Fruit fly (Drosophila melanogaster) whole organism, embryonic: ENCODE data around the gene CG31710.
A peak's percentile ranks its signal among the peaks of the same experiment; 100 is the strongest.

Experiments
- CG10462 ChIP-seq: fragments of 200-800 bp; sonication (Bioruptor generic); optimal IDR thresholded peaks from 2 replicates; lab custom pipeline; 2016; ENCODE audit warnings: missing biosample characterization, missing genetic modification characterization
- CG11560 ChIP-seq: fragments of 200-800 bp; sonication (Bioruptor generic); IDR thresholded peaks from 3 replicates; pipeline ENCODE4 v1.3.6; 2022; ENCODE audit warnings: missing biosample characterization, missing genetic modification characterization
- CG12942 ChIP-seq: fragments of 200-800 bp; sonication (Bioruptor generic); optimal IDR thresholded peaks from 3 replicates; lab custom pipeline; 2016; ENCODE audit warnings: missing biosample characterization, missing genetic modification characterization
- CG14710 ChIP-seq: fragments of 200-800 bp; sonication (Bioruptor generic); optimal IDR thresholded peaks from 3 replicates; lab custom pipeline; 2019; ENCODE audit warnings: missing biosample characterization, mild to moderate bottlenecking, missing genetic modification characterization, moderate library complexity
- CG14860 ChIP-seq: fragments of 200-800 bp; sonication (Bioruptor generic); IDR thresholded peaks from 3 replicates; pipeline ENCODE4 v1.3.6; 2022; ENCODE audit warnings: missing biosample characterization, missing genetic modification characterization; ENCODE audit not compliant: partially characterized antibody
- CG15073 ChIP-seq: fragments of 200-800 bp; sonication (Bioruptor generic); optimal IDR thresholded peaks from 2 replicates; lab custom pipeline; 2016; ENCODE audit warnings: missing biosample characterization, missing genetic modification characterization
- CG17328 ChIP-seq: fragments of 200-800 bp; sonication (Bioruptor generic); IDR thresholded peaks from 2 replicates; pipeline ENCODE4 v1.3.6; 2022; ENCODE audit warnings: missing biosample characterization, missing genetic modification characterization
- CG17802 ChIP-seq: fragments of 200-800 bp; sonication (Bioruptor generic); optimal IDR thresholded peaks from 2 replicates; lab custom pipeline; 2018; ENCODE audit warnings: missing biosample characterization, mild to moderate bottlenecking, missing genetic modification characterization, moderate library complexity
- CG1792 ChIP-seq: fragments of 200-800 bp; sonication (Bioruptor generic); optimal IDR thresholded peaks from 2 replicates; lab custom pipeline; 2016; ENCODE audit warnings: missing biosample characterization, missing genetic modification characterization
- CG18011 ChIP-seq: fragments of 200-800 bp; sonication (Bioruptor generic); optimal IDR thresholded peaks from 2 replicates; lab custom pipeline; 2017; ENCODE audit warnings: missing biosample characterization, missing genetic modification characterization, mild to moderate bottlenecking, moderate library complexity, missing genotype
- CG2199 ChIP-seq: fragments of 200-800 bp; sonication (Bioruptor generic); IDR thresholded peaks from 3 replicates; pipeline ENCODE4 v1.3.6; 2022; ENCODE audit warnings: missing biosample characterization, missing genetic modification characterization
- CG31365 ChIP-seq: fragments of 200-800 bp; sonication (Bioruptor generic); optimal IDR thresholded peaks from 2 replicates; lab custom pipeline; 2018; ENCODE audit warnings: missing biosample characterization, mild to moderate bottlenecking, missing genetic modification characterization
- CG31388 ChIP-seq: fragments of 200-800 bp; sonication (Bioruptor generic); optimal IDR thresholded peaks from 2 replicates; lab custom pipeline; 2016; ENCODE audit warnings: missing biosample characterization, missing genetic modification characterization
- CG32532 ChIP-seq: fragments of 200-800 bp; sonication (Bioruptor generic); IDR thresholded peaks from 2 replicates; pipeline ENCODE4 v1.3.6; 2022; ENCODE audit warnings: missing biosample characterization, missing genetic modification characterization
- CG3281 ChIP-seq: fragments of 200-800 bp; sonication (Bioruptor generic); optimal IDR thresholded peaks from 3 replicates; lab custom pipeline; 2017; ENCODE audit warnings: missing biosample characterization, mild to moderate bottlenecking, missing genetic modification characterization
- CG34376 ChIP-seq: fragments of 200-800 bp; sonication (Bioruptor generic); optimal IDR thresholded peaks from 2 replicates; lab custom pipeline; 2018; ENCODE audit warnings: missing biosample characterization, mild to moderate bottlenecking, missing genetic modification characterization
- CG4360 ChIP-seq: fragments of 200-800 bp; sonication (Bioruptor generic); IDR thresholded peaks from 2 replicates; pipeline ENCODE4 v1.3.6; 2022; ENCODE audit warnings: missing biosample characterization, missing genetic modification characterization
- CG4404 ChIP-seq: fragments of 200-800 bp; sonication (Bioruptor generic); IDR thresholded peaks from 2 replicates; pipeline ENCODE4 v1.3.6; 2022; ENCODE audit warnings: missing biosample characterization, missing genetic modification characterization
- CG5245 ChIP-seq: fragments of 200-800 bp; sonication (Bioruptor generic); optimal IDR thresholded peaks from 3 replicates; lab custom pipeline; 2016; ENCODE audit warnings: missing biosample characterization, missing genetic modification characterization
- CG5953 ChIP-seq: fragments of 200-800 bp; sonication (Bioruptor generic); IDR thresholded peaks from 2 replicates; pipeline ENCODE4 v1.3.6; 2022; ENCODE audit warnings: missing biosample characterization, missing genetic modification characterization
- CG7372 ChIP-seq: fragments of 200-800 bp; sonication (Bioruptor generic); IDR thresholded peaks from 2 replicates; pipeline ENCODE4 v1.3.6; 2022; ENCODE audit warnings: missing biosample characterization, missing genetic modification characterization
- CG7963 ChIP-seq: fragments of 200-800 bp; sonication (Bioruptor generic); IDR thresholded peaks from 3 replicates; pipeline ENCODE4 v1.3.6; 2022; ENCODE audit warnings: missing biosample characterization, missing genetic modification characterization; ENCODE audit not compliant: partially characterized antibody
- CG8089 ChIP-seq: fragments of 200-800 bp; sonication (Bioruptor generic); optimal IDR thresholded peaks from 3 replicates; lab custom pipeline; 2016; ENCODE audit warnings: missing biosample characterization, missing genetic modification characterization
- CG8388 ChIP-seq: fragments of 200-800 bp; sonication (Bioruptor generic); optimal IDR thresholded peaks from 2 replicates; lab custom pipeline; 2019; ENCODE audit warnings: missing biosample characterization, mild to moderate bottlenecking, missing genetic modification characterization, moderate library complexity
- Dad ChIP-seq: fragments of 200-800 bp; sonication (Bioruptor generic); optimal IDR thresholded peaks from 3 replicates; lab custom pipeline; 2016; ENCODE audit warnings: missing biosample characterization, missing genetic modification characterization
- Dp ChIP-seq: fragments of 200-800 bp; sonication (Bioruptor generic); optimal IDR thresholded peaks from 2 replicates; lab custom pipeline; 2018; ENCODE audit warnings: missing biosample characterization, mild to moderate bottlenecking, missing genetic modification characterization, moderate library complexity
- E2f1 ChIP-seq: fragments of 200-800 bp; sonication (Bioruptor generic); IDR thresholded peaks from 2 replicates; pipeline ENCODE4 v1.3.6; 2022; ENCODE audit warnings: missing biosample characterization, missing genetic modification characterization
- Eip74EF ChIP-seq, 2 experiments: fragments of 200-800 bp in 1 of 2; fragments of >200 bp in 1 of 2; sonication (Bioruptor generic) in 1 of 2; optimal IDR thresholded peaks; 2 replicates each; lab custom pipeline; 2017 to 2019; ENCODE audit warnings: missing biosample characterization in 2 of 2, missing genetic modification characterization in 2 of 2, mild to moderate bottlenecking in 1 of 2, moderate library complexity in 1 of 2
- Ets97D ChIP-seq: fragments of 200-800 bp; sonication (Bioruptor generic); optimal IDR thresholded peaks from 3 replicates; lab custom pipeline; 2016; ENCODE audit warnings: missing biosample characterization, missing genetic modification characterization
- Fer1 ChIP-seq: fragments of 200-800 bp; sonication (Bioruptor generic); optimal IDR thresholded peaks from 2 replicates; lab custom pipeline; 2017; ENCODE audit warnings: missing biosample characterization, mild to moderate bottlenecking, missing genetic modification characterization
- H15 ChIP-seq: fragments of 200-800 bp; sonication (Bioruptor generic); IDR thresholded peaks from 3 replicates; pipeline ENCODE4 v1.3.6; 2022; ENCODE audit warnings: missing biosample characterization, missing genetic modification characterization
- HLH3B ChIP-seq: fragments of 200-800 bp; sonication (Bioruptor generic); IDR thresholded peaks from 2 replicates; pipeline ENCODE4 v1.3.6; 2022; ENCODE audit warnings: missing biosample characterization, missing genetic modification characterization
- NC2β ChIP-seq: fragments of 200-800 bp; sonication (Bioruptor generic); optimal IDR thresholded peaks from 2 replicates; lab custom pipeline; 2016; ENCODE audit warnings: missing biosample characterization, missing genetic modification characterization
- Oli ChIP-seq: fragments of 200-800 bp; sonication (Bioruptor generic); optimal IDR thresholded peaks from 2 replicates; lab custom pipeline; 2018; ENCODE audit warnings: missing biosample characterization, mild to moderate bottlenecking, missing genetic modification characterization, moderate library complexity
- Sox102F ChIP-seq: fragments of 200-800 bp; sonication (Bioruptor generic); optimal IDR thresholded peaks from 2 replicates; lab custom pipeline; 2018; ENCODE audit warnings: missing biosample characterization, mild to moderate bottlenecking, missing genetic modification characterization, moderate library complexity
- Xrp1 ChIP-seq: fragments of 200-800 bp; sonication (Bioruptor generic); IDR thresholded peaks from 2 replicates; pipeline ENCODE4 v1.3.6; 2022; ENCODE audit warnings: missing biosample characterization, missing genetic modification characterization
- al ChIP-seq: fragments of 200-800 bp; sonication (Bioruptor generic); IDR thresholded peaks from 2 replicates; pipeline ENCODE4 v1.3.6; 2022; ENCODE audit warnings: missing biosample characterization, missing genetic modification characterization
- ap ChIP-seq: fragments of 200-800 bp; sonication (Bioruptor generic); IDR thresholded peaks from 2 replicates; pipeline ENCODE4 v1.3.6; 2022; ENCODE audit warnings: missing biosample characterization, missing genetic modification characterization
- fu2 ChIP-seq: fragments of 200-800 bp; sonication (Bioruptor generic); optimal IDR thresholded peaks from 2 replicates; lab custom pipeline; 2016; ENCODE audit warnings: missing biosample characterization, missing genetic modification characterization
- gfzf ChIP-seq: fragments of 200-800 bp; sonication (Bioruptor generic); optimal IDR thresholded peaks from 2 replicates; lab custom pipeline; 2016; ENCODE audit warnings: missing biosample characterization, mild to moderate bottlenecking, missing genetic modification characterization, moderate library complexity
- gt ChIP-seq: fragments of 200-800 bp; sonication (Bioruptor generic); IDR thresholded peaks from 2 replicates; pipeline ENCODE4 v1.3.6; 2022; ENCODE audit warnings: missing biosample characterization, missing genetic modification characterization
- ken ChIP-seq: fragments of 200-800 bp; sonication (Bioruptor generic); IDR thresholded peaks from 3 replicates; pipeline ENCODE4 v1.3.6; 2022; ENCODE audit warnings: missing biosample characterization, missing genetic modification characterization
- nerfin-1 ChIP-seq: fragments of 200-800 bp; sonication (Bioruptor generic); optimal IDR thresholded peaks from 3 replicates; lab custom pipeline; 2019; ENCODE audit warnings: missing biosample characterization, mild to moderate bottlenecking, missing genetic modification characterization, moderate library complexity
- pnt ChIP-seq: fragments of 200-800 bp; sonication (Bioruptor generic); optimal IDR thresholded peaks from 3 replicates; lab custom pipeline; 2016; ENCODE audit warnings: missing biosample characterization, missing genetic modification characterization
- pros ChIP-seq: fragments of 200-800 bp; sonication (Bioruptor generic); optimal IDR thresholded peaks from 3 replicates; lab custom pipeline; 2019; ENCODE audit warnings: missing biosample characterization, mild to moderate bottlenecking, missing genetic modification characterization, moderate library complexity
- run ChIP-seq: fragments of 200-800 bp; sonication (Bioruptor generic); optimal IDR thresholded peaks from 3 replicates; lab custom pipeline; 2018; ENCODE audit warnings: missing biosample characterization, mild to moderate bottlenecking, missing genetic modification characterization
- seq ChIP-seq: fragments of 200-800 bp; sonication (Bioruptor generic); IDR thresholded peaks from 2 replicates; pipeline ENCODE4 v1.3.6; 2022; ENCODE audit warnings: missing biosample characterization, missing genetic modification characterization
- slbo ChIP-seq: fragments of 200-800 bp; sonication (Bioruptor generic); IDR thresholded peaks from 2 replicates; pipeline ENCODE4 v1.3.6; 2022; ENCODE audit warnings: missing biosample characterization, missing genetic modification characterization
- sqz ChIP-seq: fragments of 200-800 bp; sonication (Bioruptor generic); optimal IDR thresholded peaks from 3 replicates; lab custom pipeline; 2018; ENCODE audit warnings: missing biosample characterization, mild to moderate bottlenecking, missing genetic modification characterization
- yki ChIP-seq: fragments of >200 bp; optimal IDR thresholded peaks from 3 replicates; lab custom pipeline; 2018
- zf30C ChIP-seq: fragments of 200-800 bp; sonication (Bioruptor generic); optimal IDR thresholded peaks from 3 replicates; lab custom pipeline; 2018; ENCODE audit warnings: missing biosample characterization, mild to moderate bottlenecking, missing genetic modification characterization

Gene CG31710

DNA sequence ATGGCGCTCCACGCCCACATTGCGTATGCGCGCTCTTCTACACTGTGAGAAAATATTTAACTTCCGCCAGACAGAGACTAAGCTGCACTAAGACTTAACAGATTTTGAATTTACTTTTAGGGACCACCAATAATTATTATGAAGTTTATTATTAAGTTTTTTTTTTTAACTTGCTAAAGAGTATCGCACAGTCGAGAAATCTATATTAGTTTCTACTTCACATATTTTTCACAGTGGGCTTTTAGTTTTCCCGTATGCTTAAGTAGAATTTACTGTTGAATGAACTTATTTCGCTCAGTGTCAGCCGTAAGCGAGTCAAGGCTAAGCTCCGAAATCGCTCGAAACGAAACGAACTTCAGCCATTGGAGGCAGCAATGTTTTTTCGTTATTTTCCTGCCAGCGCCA, 45.2 kb downstream of the CG31710 start (continued):
- peak; percentile 36 for TF ChIP-seq sqz (GFP tag; lab: Kevin White, UChicago)
- TF ChIP-seq CG11560 (tag; lab: Robert Waterston, UW), result peak; percentile 64; the same call in 2 of the 3 replicates
- peak; percentile 26 for TF ChIP-seq CG31365 (tag; lab: Kevin White, UChicago)
- no peak for TF ChIP-seq CG10462 (GFP tag; lab: Kevin White, UChicago)
- TF ChIP-seq Xrp1 (GFP tag; lab: Robert Waterston, UW), result peak; percentile 57; the same call in 1 of the 2 replicates
- no peak for TF ChIP-seq CG17802 (tag; lab: Kevin White, UChicago)
- TF ChIP-seq gfzf (GFP tag; lab: Kevin White, UChicago), result no peak
- peak; percentile 36 for TF ChIP-seq CG17328 (GFP tag; lab: Robert Waterston, UW)
- no peak for TF ChIP-seq Dp (GFP tag; lab: Kevin White, UChicago)
- TF ChIP-seq CG4360 (GFP tag; lab: Robert Waterston, UW), result no peak
- TF ChIP-seq CG8089, result no peak
- TF ChIP-seq CG18011 (GFP tag; lab: Kevin White, UChicago), result peak; percentile 64
- peak; percentile 91 for TF ChIP-seq CG34376 (GFP tag; lab: Kevin White, UChicago)
- TF ChIP-seq gt (GFP tag; lab: Robert Waterston, UW), result no peak
- no peak for TF ChIP-seq CG31388
- no peak for TF ChIP-seq pros (GFP tag; lab: Kevin White, UChicago)
- TF ChIP-seq CG15073 (GFP tag; lab: Kevin White, UChicago), result no peak
- peak in 1 of 2 experiments; percentile 60 for TF ChIP-seq Eip74EF (GFP tag; optimal IDR thresholded peaks at IDR 0.05; lab: Kevin White, UChicago)
- TF ChIP-seq ap (GFP tag; lab: Robert Waterston, UW), result peak; percentile 34; the same call in 1 of the 2 replicates
- peak; percentile 37 for TF ChIP-seq Ets97D (GFP tag; lab: Kevin White, UChicago)
- TF ChIP-seq CG5245, result no peak
- peak; percentile 81 for TF ChIP-seq CG32532 (GFP tag; lab: Robert Waterston, UW)
- no peak for TF ChIP-seq CG7963 (GFP tag; lab: Robert Waterston, UW)
- TF ChIP-seq Sox102F, result peak; percentile 70
- TF ChIP-seq slbo (GFP tag; lab: Robert Waterston, UW), result peak; percentile 82
- no peak for TF ChIP-seq CG14860 (GFP tag; lab: Robert Waterston, UW)
- peak; percentile 77 for TF ChIP-seq Oli (tag; lab: Kevin White, UChicago)
- no peak for TF ChIP-seq NC2β (GFP tag; lab: Kevin White, UChicago)
- peak; percentile 61 for TF ChIP-seq E2f1 (GFP tag; lab: Robert Waterston, UW)
- peak; percentile 66 for TF ChIP-seq HLH3B
- peak; percentile 32 for TF ChIP-seq CG8388 (GFP tag; lab: Kevin White, UChicago)
- TF ChIP-seq CG5953 (GFP tag; lab: Robert Waterston, UW), result peak; percentile 33; the same call in 1 of the 2 replicates
- TF ChIP-seq yki (lab: Kevin White, UChicago), result no peak
- TF ChIP-seq pnt (GFP tag; lab: Kevin White, UChicago), result peak; percentile 18
- TF ChIP-seq fu2 (GFP tag; lab: Kevin White, UChicago), result peak; percentile 39
- no peak for TF ChIP-seq CG2199 (GFP tag; lab: Robert Waterston, UW)
- peak; percentile 51 for TF ChIP-seq Dad (GFP tag; lab: Kevin White, UChicago)
- TF ChIP-seq CG12942 (GFP tag; lab: Kevin White, UChicago), result no peak
- TF ChIP-seq CG3281 (GFP tag; lab: Kevin White, UChicago), result peak; percentile 88
- 0 out of 3 replicates have a peak, but pooled peaks have one; percentile 33 for TF ChIP-seq ken (GFP tag; lab: Robert Waterston, UW)
- peak; percentile 41 for TF ChIP-seq run (tag; lab: Kevin White, UChicago)
- no peak; the same call in 1 of the 2 replicates for TF ChIP-seq al (GFP tag; lab: Robert Waterston, UW)
- peak; percentile 72 for TF ChIP-seq seq (GFP tag; lab: Robert Waterston, UW)
- TF ChIP-seq H15 (GFP tag; lab: Robert Waterston, UW), result peak; percentile 53; the same call in 1 of the 3 replicates
- TF ChIP-seq CG1792, result peak; percentile 55
- TF ChIP-seq zf30C (GFP tag; lab: Kevin White, UChicago), result peak; percentile 63
- TF ChIP-seq CG4404, result peak; percentile 41
- TF ChIP-seq CG7372 (GFP tag; lab: Robert Waterston, UW), result peak; percentile 80
- peak; percentile 94 for TF ChIP-seq Fer1 (GFP tag; lab: Kevin White, UChicago)
- TF ChIP-seq nerfin-1 (tag; lab: Kevin White, UChicago), result no peak
- no peak for TF ChIP-seq CG14710 (tag; lab: Kevin White, UChicago)
